Fruit fly (Drosophila melanogaster): Measurements from ENCODE around the gene CalpC.

CalpC gene

dm6 chrX:16313078-16313875 lies 12.3 kb upstream of the CalpC start, which contains the start of the genes CG9915 and SWIP (continued):
- no peak for TF ChIP-seq Trl (optimal IDR thresholded peaks at IDR 0.05)
- TF ChIP-seq Trl (GFP tag; optimal IDR thresholded peaks at IDR 0.05), result no peak
- TF ChIP-seq CG13287 (GFP tag; IDR thresholded peaks at IDR 0.05; ENCODE audit: partially characterized antibody), result peak; percentile 47; the same call in 1 of the 2 replicates
- no peak for TF ChIP-seq CG16815 (GFP tag; optimal IDR thresholded peaks at IDR 0.05)
- TF ChIP-seq CG18262 (tag; optimal IDR thresholded peaks at IDR 0.05), result peak; percentile 34
- no peak for TF ChIP-seq exex (tag; optimal IDR thresholded peaks at IDR 0.05)
- peak; percentile 68 for TF ChIP-seq Med (GFP tag)
- TF ChIP-seq CG10431 (GFP tag; optimal IDR thresholded peaks at IDR 0.05), result no peak
- peak in 1 of 2 experiments; percentile 36 for TF ChIP-seq Pdp1 (GFP tag; optimal IDR thresholded peaks at IDR 0.05)
- 0 out of 2 replicates have a peak, but pooled peaks have one; percentile 14 for TF ChIP-seq CG31441 (GFP tag; IDR thresholded peaks at IDR 0.05)
- TF ChIP-seq Dip3 (GFP tag; optimal IDR thresholded peaks at IDR 0.05), result no peak
- peak; percentile 4 for TF ChIP-seq CG9437 (GFP tag; optimal IDR thresholded peaks at IDR 0.05)
- no peak for TF ChIP-seq Doc3 (GFP tag; IDR thresholded peaks at IDR 0.05; ENCODE audit: partially characterized antibody)
- TF ChIP-seq Aef1 (GFP tag; IDR thresholded peaks at IDR 0.05), result no peak
- no peak for TF ChIP-seq croc (GFP tag; conservative IDR thresholded peaks at IDR 0.05)
- TF ChIP-seq PHDP (tag; optimal IDR thresholded peaks at IDR 0.05), result no peak
- TF ChIP-seq CG11085 (GFP tag; IDR thresholded peaks at IDR 0.05), result no peak
- TF ChIP-seq mirr (GFP tag; optimal IDR thresholded peaks at IDR 0.05), result no peak
- 0 out of 3 replicates have a peak, but pooled peaks have one; percentile 25 for TF ChIP-seq ci (GFP tag; IDR thresholded peaks at IDR 0.05)
- TF ChIP-seq CG7987 (GFP tag; optimal IDR thresholded peaks at IDR 0.05), result no peak
- no peak for TF ChIP-seq CG7372 (GFP tag; IDR thresholded peaks at IDR 0.05)
- no peak for TF ChIP-seq CG10543 (GFP tag; optimal IDR thresholded peaks at IDR 0.05)
- 0 out of 2 replicates have a peak, but pooled peaks have one; percentile 46 for TF ChIP-seq unc-4 (GFP tag; IDR thresholded peaks at IDR 0.05; ENCODE audit: partially characterized antibody)
- TF ChIP-seq CG3726 (GFP tag; IDR thresholded peaks at IDR 0.05), result no peak
- no peak for TF ChIP-seq D19B (GFP tag; optimal IDR thresholded peaks at IDR 0.05)
- no peak for TF ChIP-seq Hmx (GFP tag; optimal IDR thresholded peaks at IDR 0.05)
- no peak for TF ChIP-seq Hr3 (GFP tag; optimal IDR thresholded peaks at IDR 0.05)
- no peak for TF ChIP-seq Mes4 (GFP tag; optimal IDR thresholded peaks at IDR 0.05)
- TF ChIP-seq trem (tag; optimal IDR thresholded peaks at IDR 0.05), result peak; percentile 18
- TF ChIP-seq CG1602 (GFP tag; optimal IDR thresholded peaks at IDR 0.05), result no peak
- TF ChIP-seq sna (GFP tag; IDR thresholded peaks at IDR 0.05; ENCODE audit: partially characterized antibody), result peak; percentile 41; the same call in 1 of the 2 replicates
- TF ChIP-seq Ada2b (GFP tag; IDR thresholded peaks at IDR 0.05), result no peak
- no peak for TF ChIP-seq Ets65A (GFP tag)
- TF ChIP-seq CG42726 (GFP tag; IDR thresholded peaks at IDR 0.05; ENCODE audit: partially characterized antibody), result 0 out of 2 replicates have a peak, but pooled peaks have one; percentile 33
- no peak for TF ChIP-seq CG6854 (GFP tag; optimal IDR thresholded peaks at IDR 0.05)
- no peak for TF ChIP-seq kni (GFP tag; optimal IDR thresholded peaks at IDR 0.05)
- no peak for TF ChIP-seq sens-2 (GFP tag; IDR thresholded peaks at IDR 0.05)
- no peak for TF ChIP-seq CG17912 (GFP tag; optimal IDR thresholded peaks at IDR 0.05)
- TF ChIP-seq ewg (GFP tag; optimal IDR thresholded peaks at IDR 0.05), result no peak
- TF ChIP-seq ems (GFP tag; optimal IDR thresholded peaks at IDR 0.05), result no peak
- TF ChIP-seq tup (GFP tag; optimal IDR thresholded peaks at IDR 0.05), result no peak
